Fruit fly (Drosophila melanogaster): ENCODE data around the gene Naa60.

Gene Naa60

DNA sequence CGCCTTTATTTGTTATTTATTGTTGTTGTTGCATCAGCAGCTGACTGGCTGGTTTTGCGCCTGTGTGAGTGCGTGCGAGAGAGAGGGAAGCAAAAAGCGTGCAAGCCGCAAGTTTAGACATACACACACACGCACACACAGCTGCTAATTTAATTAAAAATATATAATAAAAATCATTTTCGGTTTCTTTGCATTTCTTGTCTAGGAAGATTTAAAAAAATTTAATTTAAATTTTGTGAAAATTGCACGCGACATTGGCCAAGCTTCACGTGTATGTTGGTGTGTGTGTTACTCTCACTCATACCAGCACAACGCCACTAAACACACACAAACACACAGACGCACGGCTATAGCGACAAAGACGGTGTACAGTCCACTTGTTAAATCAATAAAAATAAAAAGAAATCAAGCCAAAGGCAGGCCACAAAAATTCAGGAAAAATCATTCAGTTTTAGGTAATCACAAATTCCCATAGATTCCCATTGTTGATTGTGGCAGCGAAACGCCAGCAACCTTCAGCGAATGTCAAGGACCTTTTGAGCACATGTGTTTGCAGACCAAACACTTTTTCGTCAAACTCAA lies 33.1 kb upstream of the Naa60 start (continued):
- TF ChIP-seq jumu (GFP tag; optimal IDR thresholded peaks at IDR 0.05) (no peak), MTF-1 (GFP tag; optimal IDR thresholded peaks at IDR 0.05; ENCODE audit: borderline replicate concordance) (no peak), peb (GFP tag; IDR thresholded peaks at IDR 0.05) (0 out of 2 replicates have a peak, but pooled peaks have one; percentile 26), cg (GFP tag; optimal IDR thresholded peaks at IDR 0.05) (peak; percentile 76), bsh (GFP tag; optimal IDR thresholded peaks at IDR 0.05) (peak in 1 of 2 experiments; percentile 31), Sry-δ (GFP tag; optimal IDR thresholded peaks at IDR 0.05) (no peak), Nf-YC (tag; optimal IDR thresholded peaks at IDR 0.05) (no peak), CG32532 (GFP tag; IDR thresholded peaks at IDR 0.05) (peak; percentile 60; the same call in 1 of the 2 replicates), sqz (GFP tag; optimal IDR thresholded peaks at IDR 0.05) (no peak), ap (GFP tag; IDR thresholded peaks at IDR 0.05) (0 out of 2 replicates have a peak, but pooled peaks have one; percentile 26), Blimp-1 (GFP tag; optimal IDR thresholded peaks at IDR 0.05) (peak; percentile 3), CG17568 (GFP tag; optimal IDR thresholded peaks at IDR 0.05) (peak; percentile 10), slbo (GFP tag; IDR thresholded peaks at IDR 0.05) (peak; percentile 38; the same call in 1 of the 2 replicates), onecut (GFP tag; IDR thresholded peaks at IDR 0.05) (peak; percentile 31; the same call in 1 of the 2 replicates), BEAF-32 (GFP tag; optimal IDR thresholded peaks at IDR 0.05) (no peak), Sox102F (GFP tag; optimal IDR thresholded peaks at IDR 0.05) (peak; percentile 48), Hsf (GFP tag; optimal IDR thresholded peaks at IDR 0.05) (no peak), CG9609 (GFP tag; optimal IDR thresholded peaks at IDR 0.05) (no peak), ATbp (GFP tag; optimal IDR thresholded peaks at IDR 0.05) (peak; percentile 9), mld (GFP tag; IDR thresholded peaks at IDR 0.05; ENCODE audit: partially characterized antibody) (0 out of 3 replicates have a peak, but pooled peaks have one; percentile 12), ken (GFP tag; IDR thresholded peaks at IDR 0.05) (0 out of 3 replicates have a peak, but pooled peaks have one; percentile 44), ewg (GFP tag; optimal IDR thresholded peaks at IDR 0.05) (no peak), Nf-YB (GFP tag; optimal IDR thresholded peaks at IDR 0.05) (no peak), ci (GFP tag; IDR thresholded peaks at IDR 0.05) (peak; percentile 63; the same call in 1 of the 3 replicates), CG1233 (GFP tag; optimal IDR thresholded peaks at IDR 0.05) (no peak), Xrp1 (GFP tag; IDR thresholded peaks at IDR 0.05) (peak; percentile 56; the same call in 1 of the 2 replicates), sens-2 (GFP tag; IDR thresholded peaks at IDR 0.05) (no peak), CG1832 (GFP tag; optimal IDR thresholded peaks at IDR 0.05) (no peak)

DNA sequence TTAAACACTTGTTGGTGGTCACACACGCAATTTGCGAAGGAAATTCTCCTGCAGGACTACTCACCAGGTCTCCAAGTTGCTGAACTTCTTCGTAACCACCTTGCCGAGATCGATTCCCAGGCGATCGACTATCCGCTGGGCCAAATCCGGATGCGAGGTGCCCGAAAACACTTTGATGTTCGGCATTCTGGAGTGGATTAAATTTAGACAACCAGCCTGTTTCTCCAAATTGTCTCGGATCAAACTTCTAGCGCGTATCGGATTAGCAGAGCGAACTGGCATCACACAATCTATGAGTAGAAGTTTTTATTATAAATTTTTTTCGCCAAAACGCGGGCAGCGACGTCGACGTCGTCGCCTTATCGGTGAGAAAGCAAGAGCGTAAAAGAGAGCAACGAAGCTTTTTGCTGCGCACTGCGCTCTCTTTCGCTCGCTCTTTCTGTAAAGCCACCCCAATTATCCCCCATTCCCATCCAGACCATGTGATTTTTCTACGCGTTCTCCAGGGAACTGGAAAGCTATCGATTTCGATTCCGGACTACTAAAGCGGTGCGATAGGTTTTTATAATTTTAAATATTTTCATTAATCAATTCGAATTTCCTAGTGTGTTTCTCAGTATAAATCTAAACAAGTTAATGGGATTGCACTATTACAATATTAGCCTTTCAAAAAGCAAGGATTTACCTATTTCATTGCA lies 32.4 kb upstream of the Naa60 start:
- no peak for TF ChIP-seq kah (GFP tag; optimal IDR thresholded peaks at IDR 0.05)
- TF ChIP-seq Trl (optimal IDR thresholded peaks at IDR 0.05), result peak; percentile 91 to 98
- no peak for TF ChIP-seq Trl (GFP tag; optimal IDR thresholded peaks at IDR 0.05)
- no peak; the same call in 2 of the 3 replicates for TF ChIP-seq CG34422 (GFP tag; IDR thresholded peaks at IDR 0.05)
- TF ChIP-seq CG6254 (GFP tag; optimal IDR thresholded peaks at IDR 0.05), result no peak
- no peak for TF ChIP-seq Dip3 (GFP tag; optimal IDR thresholded peaks at IDR 0.05)
- TF ChIP-seq run (tag; optimal IDR thresholded peaks at IDR 0.05), result no peak
- TF ChIP-seq dysf (GFP tag; IDR thresholded peaks at IDR 0.05), result no peak
- no peak for TF ChIP-seq CG31224 (GFP tag; IDR thresholded peaks at IDR 0.05)
- TF ChIP-seq B-H2 (GFP tag; optimal IDR thresholded peaks at IDR 0.05), result peak; percentile 17
- no peak for TF ChIP-seq CG5953 (GFP tag; IDR thresholded peaks at IDR 0.05)
- TF ChIP-seq CG9797 (GFP tag; optimal IDR thresholded peaks at IDR 0.05), result no peak
- TF ChIP-seq jing (GFP tag; optimal IDR thresholded peaks at IDR 0.05), result no peak
- peak; percentile 51 for TF ChIP-seq CG34376 (GFP tag; optimal IDR thresholded peaks at IDR 0.05)
- TF ChIP-seq pros (GFP tag; optimal IDR thresholded peaks at IDR 0.05), result no peak
- no peak for TF ChIP-seq CG17385 (GFP tag; optimal IDR thresholded peaks at IDR 0.05)
- TF ChIP-seq Dll (GFP tag; IDR thresholded peaks at IDR 0.05; ENCODE audit: partially characterized antibody), result 0 out of 4 replicates have a peak, but pooled peaks have one; percentile 18
- no peak for TF ChIP-seq HmgZ (tag; optimal IDR thresholded peaks at IDR 0.05)
- no peak for TF ChIP-seq zen (tag; optimal IDR thresholded peaks at IDR 0.05)
- TF ChIP-seq Sin3A (optimal IDR thresholded peaks at IDR 0.05), result no peak
- no peak for TF ChIP-seq Optix (GFP tag; IDR thresholded peaks at IDR 0.05)
- peak; percentile 12 for TF ChIP-seq BEAF-32 (GFP tag; optimal IDR thresholded peaks at IDR 0.05)
